Fruit fly (Drosophila melanogaster) whole organism, prepupa: Measurements from ENCODE around the gene CG7131.

Experiments
- Blimp-1 ChIP-seq: fragments of 200-800 bp; sonication (Bioruptor generic); optimal IDR thresholded peaks from 3 replicates; lab custom pipeline; 2017; ENCODE audit warnings: missing biosample characterization, missing genetic modification characterization, mild to moderate bottlenecking, moderate library complexity, missing genetic modification reagents
- CG10631 ChIP-seq: fragments of 200-800 bp; sonication (Bioruptor generic); optimal IDR thresholded peaks from 2 replicates; lab custom pipeline; 2016; ENCODE audit warnings: missing biosample characterization, missing genetic modification characterization
- CG10669 ChIP-seq: fragments of 200-800 bp; sonication (Bioruptor generic); optimal IDR thresholded peaks from 3 replicates; lab custom pipeline; 2018; ENCODE audit warnings: missing biosample characterization, mild to moderate bottlenecking, missing genetic modification characterization, moderate library complexity
- CG11294 ChIP-seq: fragments of 200-800 bp; sonication (Bioruptor generic); IDR thresholded peaks from 2 replicates; pipeline ENCODE4 v1.3.6; 2022; ENCODE audit warnings: missing biosample characterization, missing genetic modification characterization
- CG11762 ChIP-seq: fragments of 200-800 bp; sonication (Bioruptor generic); optimal IDR thresholded peaks from 3 replicates; lab custom pipeline; 2016; ENCODE audit warnings: missing biosample characterization, missing genetic modification characterization; ENCODE audit not compliant: insufficient read depth
- CG11902 ChIP-seq: fragments of 200-800 bp; sonication (Bioruptor generic); optimal IDR thresholded peaks from 3 replicates; lab custom pipeline; 2016; ENCODE audit warnings: missing biosample characterization, missing genetic modification characterization
- CG15336 ChIP-seq: fragments of 200-800 bp; sonication (Bioruptor generic); IDR thresholded peaks from 2 replicates; pipeline ENCODE4 v1.3.6; 2022; ENCODE audit warnings: missing biosample characterization, missing genetic modification characterization
- CG1621 ChIP-seq: fragments of 200-800 bp; sonication (Bioruptor generic); optimal IDR thresholded peaks from 3 replicates; lab custom pipeline; 2018; ENCODE audit warnings: missing biosample characterization, mild to moderate bottlenecking, missing genetic modification characterization
- CG16779 ChIP-seq: fragments of 200-800 bp; sonication (Bioruptor generic); optimal IDR thresholded peaks from 3 replicates; lab custom pipeline; 2017; ENCODE audit warnings: missing biosample characterization, mild to moderate bottlenecking, missing genetic modification characterization
- CG3032 ChIP-seq: fragments of 200-800 bp; optimal IDR thresholded peaks from 2 replicates; lab custom pipeline; 2019; ENCODE audit warnings: missing biosample characterization, mild to moderate bottlenecking, missing genetic modification characterization, moderate library complexity
- CG31627 ChIP-seq: fragments of 200-800 bp; sonication (Bioruptor generic); optimal IDR thresholded peaks from 3 replicates; lab custom pipeline; 2016; ENCODE audit warnings: missing biosample characterization, missing genetic modification characterization
- CG32006 ChIP-seq: fragments of 200-800 bp; sonication (Bioruptor generic); optimal IDR thresholded peaks from 3 replicates; lab custom pipeline; 2017; ENCODE audit warnings: missing biosample characterization, mild to moderate bottlenecking, missing genetic modification characterization
- CG4318 ChIP-seq: fragments of 200-800 bp; sonication (Bioruptor generic); optimal IDR thresholded peaks from 3 replicates; lab custom pipeline; 2017; ENCODE audit warnings: missing biosample characterization, mild to moderate bottlenecking, missing genetic modification characterization
- CG6163 ChIP-seq: fragments of 200-800 bp; sonication (Bioruptor generic); IDR thresholded peaks from 3 replicates; pipeline ENCODE4 v1.3.6; 2022; ENCODE audit warnings: missing biosample characterization, missing genetic modification characterization
- CG6276 ChIP-seq: fragments of 200-800 bp; sonication (Bioruptor generic); optimal IDR thresholded peaks from 2 replicates; lab custom pipeline; 2017; ENCODE audit warnings: missing biosample characterization, mild to moderate bottlenecking, missing genetic modification characterization
- CG6792 ChIP-seq: fragments of 200-800 bp; sonication (Bioruptor generic); optimal IDR thresholded peaks from 3 replicates; lab custom pipeline; 2016; ENCODE audit warnings: missing biosample characterization, missing genetic modification characterization
- CG6854 ChIP-seq: fragments of 200-800 bp; sonication (Bioruptor generic); optimal IDR thresholded peaks from 2 replicates; lab custom pipeline; 2017; ENCODE audit warnings: missing biosample characterization, mild to moderate bottlenecking, missing genetic modification characterization
- CG7368 ChIP-seq: fragments of 200-800 bp; sonication (Bioruptor generic); optimal IDR thresholded peaks from 3 replicates; lab custom pipeline; 2016; ENCODE audit warnings: missing biosample characterization, missing genetic modification characterization
- CG8119 ChIP-seq: fragments of 200-800 bp; sonication (Bioruptor generic); IDR thresholded peaks from 3 replicates; pipeline ENCODE4 v1.3.6; 2022; ENCODE audit warnings: missing biosample characterization, missing genetic modification characterization
- CG8319 ChIP-seq: fragments of 200-800 bp; sonication (Bioruptor generic); optimal IDR thresholded peaks from 3 replicates; lab custom pipeline; 2016; ENCODE audit warnings: missing biosample characterization, missing genetic modification characterization
- CG8632 ChIP-seq: fragments of 200-800 bp; sonication (Bioruptor generic); optimal IDR thresholded peaks from 3 replicates; lab custom pipeline; 2016; ENCODE audit warnings: missing biosample characterization, missing genetic modification characterization
- CG9139 ChIP-seq: fragments of 200-800 bp; sonication (Bioruptor generic); optimal IDR thresholded peaks from 3 replicates; lab custom pipeline; 2017; ENCODE audit warnings: missing biosample characterization, mild to moderate bottlenecking, missing genetic modification characterization
- Eip75B ChIP-seq: fragments of 200-800 bp; sonication (Bioruptor generic); optimal IDR thresholded peaks from 3 replicates; lab custom pipeline; 2016; ENCODE audit warnings: missing biosample characterization, missing genetic modification characterization
- Ets96B ChIP-seq: fragments of 200-800 bp; optimal IDR thresholded peaks from 2 replicates; lab custom pipeline; 2019; ENCODE audit warnings: missing biosample characterization, mild to moderate bottlenecking, missing genetic modification characterization, moderate library complexity
- Gug ChIP-seq: fragments of 200-800 bp; sonication (Bioruptor generic); IDR thresholded peaks from 2 replicates; pipeline ENCODE4 v1.3.6; 2022; ENCODE audit warnings: missing biosample characterization, missing genetic modification characterization
- Hr38 ChIP-seq: sonication (Bioruptor generic); optimal IDR thresholded peaks from 2 replicates; lab custom pipeline; 2016; ENCODE audit warnings: missing biosample characterization, missing genetic modification characterization
- Hr39 ChIP-seq: fragments of 200-800 bp; sonication (Bioruptor generic); optimal IDR thresholded peaks from 2 replicates; lab custom pipeline; 2016; ENCODE audit warnings: missing biosample characterization, missing genetic modification characterization
- Hr4 ChIP-seq: fragments of 200-800 bp; sonication (Bioruptor generic); optimal IDR thresholded peaks from 3 replicates; lab custom pipeline; 2016; ENCODE audit warnings: missing biosample characterization, missing genetic modification characterization
- Lpt ChIP-seq: fragments of 200-800 bp; sonication (Bioruptor generic); optimal IDR thresholded peaks from 3 replicates; lab custom pipeline; 2016; ENCODE audit warnings: missing biosample characterization, missing genetic modification characterization
- Met ChIP-seq: fragments of 200-800 bp; sonication (Bioruptor generic); optimal IDR thresholded peaks from 3 replicates; lab custom pipeline; 2016; ENCODE audit warnings: missing biosample characterization, missing genetic modification characterization
- OdsH ChIP-seq: fragments of 200-800 bp; sonication (Bioruptor generic); optimal IDR thresholded peaks from 3 replicates; lab custom pipeline; 2016; ENCODE audit warnings: missing biosample characterization, missing genetic modification characterization
- Smox ChIP-seq: fragments of 200-800 bp; sonication (Bioruptor generic); optimal IDR thresholded peaks from 3 replicates; lab custom pipeline; 2016; ENCODE audit warnings: missing biosample characterization, missing genetic modification characterization
- Sox102F ChIP-seq: fragments of 200-800 bp; sonication (Bioruptor generic); optimal IDR thresholded peaks from 2 replicates; lab custom pipeline; 2016; ENCODE audit warnings: missing biosample characterization, mild to moderate bottlenecking, missing genetic modification characterization
- Sox14 ChIP-seq: fragments of 200-800 bp; sonication (Bioruptor generic); optimal IDR thresholded peaks from 3 replicates; lab custom pipeline; 2016; ENCODE audit warnings: missing biosample characterization, missing genetic modification characterization
- Sox15 ChIP-seq: fragments of 200-800 bp; sonication (Bioruptor generic); optimal IDR thresholded peaks from 3 replicates; lab custom pipeline; 2016; ENCODE audit warnings: missing biosample characterization, missing genetic modification characterization
- acj6 ChIP-seq: fragments of 200-800 bp; sonication (Bioruptor generic); optimal IDR thresholded peaks from 3 replicates; lab custom pipeline; 2016; ENCODE audit warnings: missing biosample characterization, missing genetic modification characterization
- cyc ChIP-seq: fragments of 200-800 bp; sonication (Bioruptor generic); optimal IDR thresholded peaks from 3 replicates; lab custom pipeline; 2016; ENCODE audit warnings: missing biosample characterization, missing genetic modification characterization
- dsx ChIP-seq: fragments of 200-800 bp; optimal IDR thresholded peaks from 3 replicates; lab custom pipeline; 2019; ENCODE audit warnings: missing biosample characterization, mild to moderate bottlenecking, missing genetic modification characterization, moderate library complexity; ENCODE audit not compliant: poor library complexity, severe bottlenecking
- eg ChIP-seq: fragments of 200-800 bp; sonication (Bioruptor generic); IDR thresholded peaks from 3 replicates; pipeline ENCODE4 v1.3.6; 2022; ENCODE audit warnings: missing biosample characterization, missing genetic modification characterization
- esn ChIP-seq: fragments of 200-800 bp; sonication (Bioruptor generic); optimal IDR thresholded peaks from 2 replicates; lab custom pipeline; 2016; ENCODE audit warnings: missing biosample characterization, mild to moderate bottlenecking, missing genetic modification characterization, moderate library complexity
- fd85E ChIP-seq: fragments of 200-800 bp; sonication (Bioruptor generic); optimal IDR thresholded peaks from 3 replicates; lab custom pipeline; 2016; ENCODE audit warnings: missing biosample characterization, missing genetic modification characterization
- fkh ChIP-seq: fragments of 200-800 bp; sonication (Bioruptor generic); optimal IDR thresholded peaks from 3 replicates; lab custom pipeline; 2017; ENCODE audit warnings: missing biosample characterization, mild to moderate bottlenecking, missing genetic modification characterization, moderate library complexity
- lz ChIP-seq: fragments of 200-800 bp; sonication (Bioruptor generic); optimal IDR thresholded peaks from 3 replicates; lab custom pipeline; 2016; ENCODE audit warnings: missing biosample characterization, missing genetic modification characterization
- net ChIP-seq: fragments of 200-800 bp; sonication (Bioruptor generic); optimal IDR thresholded peaks from 3 replicates; lab custom pipeline; 2016; ENCODE audit warnings: missing biosample characterization, missing genetic modification characterization
- spab ChIP-seq: fragments of 200-800 bp; sonication (Bioruptor generic); optimal IDR thresholded peaks from 2 replicates; lab custom pipeline; 2017; ENCODE audit warnings: missing biosample characterization, mild to moderate bottlenecking, missing genetic modification characterization, missing genetic modification reagents
- ss ChIP-seq, 2 experiments: fragments of 200-800 bp; sonication (Bioruptor generic); optimal IDR thresholded peaks; 2 replicates in 1 of 2; 3 replicates in 1 of 2; lab custom pipeline; 2017 to 2018; ENCODE audit warnings: mild to moderate bottlenecking in 2 of 2, missing biosample characterization in 2 of 2, missing genetic modification characterization in 2 of 2, moderate library complexity in 1 of 2
- topi ChIP-seq: fragments of 200-800 bp; sonication (Bioruptor generic); optimal IDR thresholded peaks from 3 replicates; lab custom pipeline; 2016; ENCODE audit warnings: missing biosample characterization, missing genetic modification characterization

The CG7131 gene

dm6 chr3R:18311368-18311919, 22.9 kb upstream of the CG7131 start (continued):
- peak; percentile 15 for TF ChIP-seq OdsH
- TF ChIP-seq ss (GFP tag; optimal IDR thresholded peaks at IDR 0.05; lab: Kevin White, UChicago), result peak; percentile 36 to 46
- TF ChIP-seq CG6276, result peak; percentile 22
- TF ChIP-seq esn (GFP tag; lab: Kevin White, UChicago), result peak; percentile 61
- peak; percentile 13; the same call in 1 of the 2 replicates for TF ChIP-seq CG15336 (GFP tag; lab: Robert Waterston, UW)
- peak; percentile 15 for TF ChIP-seq CG4318 (GFP tag; lab: Kevin White, UChicago)
- peak; percentile 62 for TF ChIP-seq CG3032
- TF ChIP-seq CG32006, result peak; percentile 62
- no peak for TF ChIP-seq topi (GFP tag; lab: Kevin White, UChicago)
- peak; percentile 85 for TF ChIP-seq CG6163 (GFP tag; lab: Robert Waterston, UW)
- TF ChIP-seq Sox15 (GFP tag; lab: Kevin White, UChicago), result no peak
- TF ChIP-seq CG31627 (GFP tag; lab: Kevin White, UChicago), result no peak
- peak; percentile 33 for TF ChIP-seq Blimp-1 (GFP tag; lab: Kevin White, UChicago)
- TF ChIP-seq CG7368, result peak; percentile 0
- no peak for TF ChIP-seq CG11294 (GFP tag; lab: Robert Waterston, UW)
- TF ChIP-seq Sox14, result peak; percentile 88
- no peak for TF ChIP-seq Hr38 (GFP tag; lab: Kevin White, UChicago)
- TF ChIP-seq eg (GFP tag; lab: Robert Waterston, UW), result peak; percentile 52; the same call in 1 of the 3 replicates
- TF ChIP-seq CG10669 (GFP tag; lab: Kevin White, UChicago), result peak; percentile 45
- TF ChIP-seq Sox102F (GFP tag; lab: Kevin White, UChicago), result peak; percentile 40
- no peak for TF ChIP-seq cyc
- no peak for TF ChIP-seq acj6 (GFP tag; lab: Kevin White, UChicago)
- peak; percentile 99 for TF ChIP-seq fkh (GFP tag; lab: Kevin White, UChicago)
- peak; percentile 7 for TF ChIP-seq net (GFP tag; lab: Kevin White, UChicago)
- TF ChIP-seq fd85E (GFP tag; lab: Kevin White, UChicago), result no peak
- peak; percentile 27 for TF ChIP-seq Hr39
- TF ChIP-seq lz, result no peak
- peak; percentile 59 for TF ChIP-seq CG10631 (GFP tag; lab: Kevin White, UChicago)
- no peak for TF ChIP-seq Smox (GFP tag; lab: Kevin White, UChicago)
- TF ChIP-seq spab (GFP tag; lab: Kevin White, UChicago), result peak; percentile 6
- no peak for TF ChIP-seq CG8319 (GFP tag; lab: Kevin White, UChicago)
- TF ChIP-seq Eip75B, result peak; percentile 46

DNA sequence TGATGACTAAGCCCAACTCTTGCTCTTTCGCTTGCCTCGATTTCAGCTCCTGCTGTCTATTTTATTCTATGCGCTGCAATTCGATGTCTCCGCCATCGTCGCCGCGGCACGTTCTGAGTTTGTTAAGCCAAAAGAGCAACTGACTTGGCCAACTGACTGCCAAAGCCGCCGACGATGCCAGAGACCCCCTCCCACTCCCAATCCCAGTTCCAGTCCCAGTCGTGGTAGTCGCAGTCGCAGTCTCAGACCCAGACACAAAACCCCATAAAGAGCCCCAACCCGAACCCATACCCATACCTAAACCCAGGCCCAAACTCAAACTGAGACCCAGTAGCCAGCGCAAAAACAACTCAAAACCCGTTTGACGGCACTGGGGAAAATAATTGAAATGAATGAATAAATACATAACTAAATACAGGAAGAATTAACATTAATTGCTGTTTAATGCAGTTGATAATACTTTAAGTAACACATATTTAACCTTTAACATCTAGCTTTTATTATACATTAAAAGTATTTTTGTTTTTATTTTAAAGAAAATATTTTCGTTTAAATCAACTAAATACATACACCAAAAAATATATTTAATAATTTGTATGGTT, 22.3 kb upstream of the CG7131 start:
- no peak for TF ChIP-seq CG9139 (GFP tag; lab: Kevin White, UChicago)
- peak; percentile 54 for TF ChIP-seq Ets96B (tag; lab: Kevin White, UChicago)
- peak; percentile 67 for TF ChIP-seq CG8632 (GFP tag; lab: Kevin White, UChicago)
- TF ChIP-seq CG6854 (GFP tag; lab: Kevin White, UChicago), result no peak
- no peak for TF ChIP-seq CG8319 (GFP tag; lab: Kevin White, UChicago)
- TF ChIP-seq CG1621, result peak; percentile 12
- TF ChIP-seq eg (GFP tag; lab: Robert Waterston, UW), result peak; percentile 47; the same call in 2 of the 3 replicates
- no peak for TF ChIP-seq lz
- peak; percentile 23 for TF ChIP-seq CG6792 (GFP tag; lab: Kevin White, UChicago)
- TF ChIP-seq Sox102F (GFP tag; lab: Kevin White, UChicago), result peak; percentile 5
- no peak for TF ChIP-seq CG11902 (GFP tag; lab: Kevin White, UChicago)
- TF ChIP-seq cyc, result no peak
- TF ChIP-seq CG6276, result peak; percentile 13
- TF ChIP-seq CG32006, result peak; percentile 70
- TF ChIP-seq Gug, result no peak
- TF ChIP-seq acj6 (GFP tag; lab: Kevin White, UChicago), result peak; percentile 23
- TF ChIP-seq ss (GFP tag; optimal IDR thresholded peaks at IDR 0.05; lab: Kevin White, UChicago), result peak in 1 of 2 experiments; percentile 27
- no peak for TF ChIP-seq dsx (GFP tag; lab: Kevin White, UChicago)
- no peak for TF ChIP-seq CG11762
- TF ChIP-seq spab (GFP tag; lab: Kevin White, UChicago), result peak; percentile 5
- TF ChIP-seq CG10669 (GFP tag; lab: Kevin White, UChicago), result no peak
- no peak for TF ChIP-seq esn (GFP tag; lab: Kevin White, UChicago)
- peak; percentile 44 for TF ChIP-seq CG4318 (GFP tag; lab: Kevin White, UChicago)
- TF ChIP-seq Lpt (GFP tag; lab: Kevin White, UChicago), result no peak
- no peak for TF ChIP-seq Hr4
- TF ChIP-seq CG16779, result no peak
- no peak for TF ChIP-seq Met (GFP tag; lab: Kevin White, UChicago)
- no peak for TF ChIP-seq CG8119 (GFP tag; lab: Robert Waterston, UW)
- peak; percentile 36 for TF ChIP-seq Sox14
- TF ChIP-seq fd85E (GFP tag; lab: Kevin White, UChicago), result no peak
